Fruit fly (Drosophila melanogaster): Measurements from ENCODE around the gene CG6788.
"Not testable (repeated sequence)": the region's sequence is repeated elsewhere in the genome, so short reads cannot be mapped to it uniquely, and the experiment has no call there.

The CG6788 gene

dm6 chrX:17884567-17884966 is 3.4 kb upstream of the CG6788 start:
- TF ChIP-seq Clk (GFP tag; optimal IDR thresholded peaks at IDR 0.05): no peak
- no peak for TF ChIP-seq tj (GFP tag; optimal IDR thresholded peaks at IDR 0.05)
- TF ChIP-seq CG7045 (GFP tag; optimal IDR thresholded peaks at IDR 0.05): no peak
- TF ChIP-seq Hr96 (GFP tag; optimal IDR thresholded peaks at IDR 0.05): no peak
- no peak for TF ChIP-seq CG5204 (GFP tag; optimal IDR thresholded peaks at IDR 0.05)
- TF ChIP-seq CG11617 (GFP tag; optimal IDR thresholded peaks at IDR 0.05): no peak
- TF ChIP-seq CG14711 (tag; optimal IDR thresholded peaks at IDR 0.05): no peak

- TF ChIP-seq CG7101 (tag; optimal IDR thresholded peaks at IDR 0.05) (no peak), ovo (GFP tag; optimal IDR thresholded peaks at IDR 0.05) (no peak), tj (GFP tag; optimal IDR thresholded peaks at IDR 0.05) (peak; percentile 58), kay (GFP tag; ENCODE audit: borderline replicate concordance) (no peak), CG5204 (GFP tag; optimal IDR thresholded peaks at IDR 0.05) (no peak), cnc (optimal IDR thresholded peaks at IDR 0.05) (no peak), pad (GFP tag; optimal IDR thresholded peaks at IDR 0.05) (no peak), cic (GFP tag; optimal IDR thresholded peaks at IDR 0.05) (no peak), CG14711 (tag; optimal IDR thresholded peaks at IDR 0.05) (peak; percentile 75)
Measured at dm6 chrX:17885295-17885694, 2.7 kb upstream of the CG6788 start.

dm6 chrX:17886107-17886448 is 1.9 kb upstream of the CG6788 start:
- no peak for TF ChIP-seq cnc (optimal IDR thresholded peaks at IDR 0.05)
- no peak for TF ChIP-seq CG11617 (GFP tag; optimal IDR thresholded peaks at IDR 0.05)
- no peak for TF ChIP-seq pad (GFP tag; optimal IDR thresholded peaks at IDR 0.05)
- no peak for TF ChIP-seq CG5204 (GFP tag; optimal IDR thresholded peaks at IDR 0.05)
- TF ChIP-seq Clk (GFP tag; optimal IDR thresholded peaks at IDR 0.05): no peak
- TF ChIP-seq CG12768 (GFP tag; optimal IDR thresholded peaks at IDR 0.05): no peak
- no peak for TF ChIP-seq bab1 (GFP tag; optimal IDR thresholded peaks at IDR 0.05)
- TF ChIP-seq CG7101 (tag; optimal IDR thresholded peaks at IDR 0.05): no peak
- no peak for TF ChIP-seq Crg-1 (GFP tag; optimal IDR thresholded peaks at IDR 0.05)
- TF ChIP-seq Mnt (GFP tag; optimal IDR thresholded peaks at IDR 0.05): no peak
- TF ChIP-seq CG7045 (GFP tag; optimal IDR thresholded peaks at IDR 0.05): no peak
- no peak for TF ChIP-seq kay (GFP tag; ENCODE audit: borderline replicate concordance)
- TF ChIP-seq CG14711 (tag; optimal IDR thresholded peaks at IDR 0.05): no peak
- TF ChIP-seq tj (GFP tag; optimal IDR thresholded peaks at IDR 0.05): no peak
- no peak for TF ChIP-seq ovo (GFP tag; optimal IDR thresholded peaks at IDR 0.05)
- TF ChIP-seq toe (GFP tag; optimal IDR thresholded peaks at IDR 0.05): no peak
- TF ChIP-seq cic (GFP tag; optimal IDR thresholded peaks at IDR 0.05): no peak
- TF ChIP-seq Hr96 (GFP tag; optimal IDR thresholded peaks at IDR 0.05): no peak
- no peak for TF ChIP-seq CG33017 (tag; optimal IDR thresholded peaks at IDR 0.05)

- no peak for TF ChIP-seq CG7045 (GFP tag; optimal IDR thresholded peaks at IDR 0.05)
- no peak for TF ChIP-seq CG12768 (GFP tag; optimal IDR thresholded peaks at IDR 0.05)
- no peak for TF ChIP-seq Crg-1 (GFP tag; optimal IDR thresholded peaks at IDR 0.05)
- TF ChIP-seq Mnt (GFP tag; optimal IDR thresholded peaks at IDR 0.05): peak; percentile 75
- TF ChIP-seq ovo (GFP tag; optimal IDR thresholded peaks at IDR 0.05): no peak
- TF ChIP-seq toe (GFP tag; optimal IDR thresholded peaks at IDR 0.05): no peak
- no peak for TF ChIP-seq Hr96 (GFP tag; optimal IDR thresholded peaks at IDR 0.05)
- peak; percentile 38 for TF ChIP-seq pad (GFP tag; optimal IDR thresholded peaks at IDR 0.05)
- TF ChIP-seq CG11617 (GFP tag; optimal IDR thresholded peaks at IDR 0.05): peak; percentile 38
- TF ChIP-seq cnc (optimal IDR thresholded peaks at IDR 0.05): no peak
- TF ChIP-seq CG14711 (tag; optimal IDR thresholded peaks at IDR 0.05): no peak
- peak; percentile 37 for TF ChIP-seq tj (GFP tag; optimal IDR thresholded peaks at IDR 0.05)
- no peak for TF ChIP-seq cic (GFP tag; optimal IDR thresholded peaks at IDR 0.05)
Measured at dm6 chrX:17886449-17887207, 1.3 kb upstream of the CG6788 start.

dm6 chrX:17887208-17887627 is 759 bp upstream of the CG6788 start, which contains the start of gene mnb:
mnb (minus strand) TSS chrX:17887222.
- TF ChIP-seq Mnt (GFP tag; optimal IDR thresholded peaks at IDR 0.05) (peak; percentile 8), CG5204 (GFP tag; optimal IDR thresholded peaks at IDR 0.05) (peak; percentile 58), Crg-1 (GFP tag; optimal IDR thresholded peaks at IDR 0.05) (no peak), bab1 (GFP tag; optimal IDR thresholded peaks at IDR 0.05) (peak; percentile 25), kay (GFP tag; ENCODE audit: borderline replicate concordance) (no peak), toe (GFP tag; optimal IDR thresholded peaks at IDR 0.05) (peak; percentile 42), CG11617 (GFP tag; optimal IDR thresholded peaks at IDR 0.05) (peak; percentile 17), CG33017 (tag; optimal IDR thresholded peaks at IDR 0.05) (no peak), CG7101 (tag; optimal IDR thresholded peaks at IDR 0.05) (no peak), Clk (GFP tag; optimal IDR thresholded peaks at IDR 0.05) (no peak), CG12768 (GFP tag; optimal IDR thresholded peaks at IDR 0.05) (no peak), ovo (GFP tag; optimal IDR thresholded peaks at IDR 0.05) (no peak), cnc (optimal IDR thresholded peaks at IDR 0.05) (no peak), CG14711 (tag; optimal IDR thresholded peaks at IDR 0.05) (no peak), Hr96 (GFP tag; optimal IDR thresholded peaks at IDR 0.05) (peak; percentile 60), CG7045 (GFP tag; optimal IDR thresholded peaks at IDR 0.05) (no peak), cic (GFP tag; optimal IDR thresholded peaks at IDR 0.05) (no peak), tj (GFP tag; optimal IDR thresholded peaks at IDR 0.05) (no peak), CG1620 (GFP tag; optimal IDR thresholded peaks at IDR 0.05) (peak; percentile 78), pad (GFP tag; optimal IDR thresholded peaks at IDR 0.05) (no peak)

- TF ChIP-seq CG7045 (GFP tag; optimal IDR thresholded peaks at IDR 0.05); kay (GFP tag; ENCODE audit: borderline replicate concordance); Clk (GFP tag; optimal IDR thresholded peaks at IDR 0.05): not testable (repeated sequence)
Measured at dm6 chrX:17889247-17889646, 1.3 kb downstream of the CG6788 start, which contains the start of gene Gss1. Gss1 (plus strand) TSS chrX:17889547.

Data from whole organism, adult.